Worm (Caenorhabditis elegans) whole organism, young adult: ENCODE measurements around the gene atf-6.

Experiments
- B0019.2 ChIP-seq: fragments of 200-800 bp; sonication (Bioruptor generic); conservative IDR thresholded peaks from 2 replicates; pipeline ENCODE4 v1.3.6; 2022; ENCODE audit warnings: missing genetic modification reagents, missing genetic modification characterization, missing compliant biosample characterization
- F33H1.4 ChIP-seq: fragments of 200-800 bp; sonication (Bioruptor generic); IDR thresholded peaks from 2 replicates; pipeline ENCODE4 v1.3.6; 2022; ENCODE audit warnings: missing genetic modification reagents, missing genetic modification characterization, missing compliant biosample characterization
- F37B4.10 ChIP-seq: fragments of 200-800 bp; sonication (Bioruptor generic); IDR thresholded peaks from 2 replicates; pipeline ENCODE4 v1.3.6; 2022; ENCODE audit warnings: missing genetic modification characterization, missing compliant biosample characterization
- F39B2.1 ChIP-seq: fragments of 200-800 bp; sonication (Bioruptor generic); IDR thresholded peaks from 2 replicates; pipeline ENCODE4 v1.3.6; 2022; ENCODE audit warnings: missing genetic modification reagents, missing genetic modification characterization, missing compliant biosample characterization
- F49E8.2 ChIP-seq: sonication (generic microtip); optimal IDR thresholded peaks from 3 replicates; lab custom pipeline; 2017; ENCODE audit warnings: missing genetic modification characterization, mild to moderate bottlenecking, missing compliant biosample characterization, antibody characterized with exemption, moderate library complexity; ENCODE audit not compliant: insufficient read depth
- K11D2.4 ChIP-seq: fragments of 200-800 bp; sonication (Bioruptor generic); IDR thresholded peaks from 2 replicates; pipeline ENCODE4 v1.3.6; 2022; ENCODE audit warnings: missing genetic modification reagents, missing genetic modification characterization, missing compliant biosample characterization
- T26A5.8 ChIP-seq: sonication (generic microtip); optimal IDR thresholded peaks from 2 replicates; lab custom pipeline; 2016; ENCODE audit warnings: missing genetic modification characterization, missing compliant biosample characterization
- Y53F4B.3 ChIP-seq: fragments of 200-800 bp; sonication (Bioruptor generic); IDR thresholded peaks from 2 replicates; pipeline ENCODE4 v1.3.6; 2022; ENCODE audit warnings: missing genetic modification reagents, missing genetic modification characterization, missing compliant biosample characterization
- Y56A3A.18 ChIP-seq: fragments of 200-800 bp; sonication (Bioruptor generic); IDR thresholded peaks from 2 replicates; pipeline ENCODE4 v1.3.6; 2022; ENCODE audit warnings: missing genetic modification reagents, missing genetic modification characterization, missing compliant biosample characterization
- Y79H2A.3 ChIP-seq: fragments of 200-800 bp; sonication (Bioruptor generic); conservative IDR thresholded peaks from 2 replicates; pipeline ENCODE4 v1.3.6; 2022; ENCODE audit warnings: missing genetic modification reagents, missing genetic modification characterization, missing compliant biosample characterization
- ama-1 ChIP-seq, 3 experiments: fragments of 150-350 bp in 1 of 3; sonication (generic microtip) in 2 of 3; optimal IDR thresholded peaks; 2 replicates each; lab custom pipeline; 2014 to 2018; ENCODE audit warnings: missing biosample characterization in 2 of 3, missing genetic modification characterization in 2 of 3, missing genetic modification reagents in 2 of 3
- aptf-2 ChIP-seq: fragments of 200-800 bp; sonication (Bioruptor generic); conservative IDR thresholded peaks from 2 replicates; pipeline ENCODE4 v1.3.6; 2022; ENCODE audit warnings: missing genetic modification reagents, missing genetic modification characterization, missing compliant biosample characterization
- aptf-3 ChIP-seq: fragments of 200-800 bp; sonication (Bioruptor generic); IDR thresholded peaks from 2 replicates; pipeline ENCODE4 v1.3.6; 2022; ENCODE audit warnings: missing genetic modification characterization, missing compliant biosample characterization
- bed-2 ChIP-seq: fragments of 200-800 bp; sonication (Bioruptor generic); IDR thresholded peaks from 2 replicates; pipeline ENCODE4 v1.3.6; 2022; ENCODE audit warnings: missing genetic modification reagents, missing genetic modification characterization, missing compliant biosample characterization
- cebp-1 ChIP-seq, 2 experiments: fragments of 200-800 bp in 1 of 2; sonication (Bioruptor generic) in 1 of 2; sonication (generic microtip) in 1 of 2; IDR thresholded peaks in 1 of 2; optimal IDR thresholded peaks in 1 of 2; 2 replicates each; pipeline versions ENCODE4 v1.3.6 to Lab custom; 2017 to 2022; ENCODE audit warnings: missing compliant biosample characterization in 2 of 2, missing genetic modification characterization in 2 of 2, mild to moderate bottlenecking in 1 of 2, missing genetic modification reagents in 1 of 2, moderate library complexity in 1 of 2
- cebp-2 ChIP-seq: fragments of 200-800 bp; sonication (Bioruptor generic); IDR thresholded peaks from 2 replicates; pipeline ENCODE4 v1.3.6; 2022; ENCODE audit warnings: missing genetic modification characterization, missing compliant biosample characterization
- ceh-27 ChIP-seq: fragments of 200-800 bp; sonication (Bioruptor generic); optimal IDR thresholded peaks from 2 replicates; lab custom pipeline; 2018; ENCODE audit warnings: mild to moderate bottlenecking, missing genetic modification characterization, moderate library complexity, missing compliant biosample characterization
- ceh-58 ChIP-seq: fragments of 200-800 bp; sonication (Bioruptor generic); IDR thresholded peaks from 2 replicates; pipeline ENCODE4 v1.3.6; 2022; ENCODE audit warnings: missing genetic modification characterization, missing compliant biosample characterization
- ceh-79 ChIP-seq: sonication (generic microtip); optimal IDR thresholded peaks from 2 replicates; lab custom pipeline; 2017; ENCODE audit warnings: mild to moderate bottlenecking, missing genetic modification characterization, missing compliant biosample characterization
- dox-1 ChIP-seq: fragments of 200-800 bp; sonication (Bioruptor generic); IDR thresholded peaks from 2 replicates; pipeline ENCODE4 v1.3.6; 2022; ENCODE audit warnings: missing genetic modification reagents, missing genetic modification characterization, missing compliant biosample characterization
- egl-44 ChIP-seq: fragments of 200-800 bp; sonication (Bioruptor generic); IDR thresholded peaks from 2 replicates; pipeline ENCODE4 v1.3.6; 2022; ENCODE audit warnings: missing genetic modification reagents, missing genetic modification characterization, missing compliant biosample characterization
- egrh-3 ChIP-seq: fragments of 200-800 bp; sonication (Bioruptor generic); IDR thresholded peaks from 2 replicates; pipeline ENCODE4 v1.3.6; 2022; ENCODE audit warnings: missing genetic modification reagents, missing genetic modification characterization, missing compliant biosample characterization
- fkh-3 ChIP-seq: sonication (generic microtip); optimal IDR thresholded peaks from 2 replicates; lab custom pipeline; 2016; ENCODE audit warnings: mild to moderate bottlenecking, missing genetic modification characterization, missing compliant biosample characterization
- gei-17 ChIP-seq: fragments of 200-800 bp; sonication (Bioruptor generic); optimal IDR thresholded peaks from 2 replicates; lab custom pipeline; 2018; ENCODE audit warnings: mild to moderate bottlenecking, missing genetic modification characterization, missing compliant biosample characterization
- hlh-12 ChIP-seq: sonication (generic microtip); optimal IDR thresholded peaks from 2 replicates; lab custom pipeline; 2016; ENCODE audit warnings: missing genetic modification characterization, missing compliant biosample characterization
- hmg-1.2 ChIP-seq: fragments of 200-800 bp; sonication (Bioruptor generic); IDR thresholded peaks from 2 replicates; pipeline ENCODE4 v1.3.6; 2022; ENCODE audit warnings: missing genetic modification reagents, missing genetic modification characterization, missing compliant biosample characterization
- hmg-20 ChIP-seq: fragments of 200-800 bp; sonication (Bioruptor generic); IDR thresholded peaks from 2 replicates; pipeline ENCODE4 v1.3.6; 2022; ENCODE audit warnings: missing genetic modification reagents, missing genetic modification characterization, missing compliant biosample characterization
- hsf-1 ChIP-seq: fragments of 200-800 bp; sonication (Bioruptor generic); IDR thresholded peaks from 2 replicates; pipeline ENCODE4 v1.3.6; 2022; ENCODE audit warnings: missing genetic modification reagents, missing genetic modification characterization, missing compliant biosample characterization
- let-526 ChIP-seq: fragments of 200-800 bp; sonication (Bioruptor generic); IDR thresholded peaks from 2 replicates; pipeline ENCODE4 v1.3.6; 2022; ENCODE audit warnings: missing genetic modification reagents, missing genetic modification characterization, missing compliant biosample characterization
- lin-40 ChIP-seq: sonication (generic microtip); optimal IDR thresholded peaks from 2 replicates; lab custom pipeline; 2016; ENCODE audit warnings: missing genetic modification characterization, mild to moderate bottlenecking, missing compliant biosample characterization, missing genotype, missing genetic modification reagents
- lsl-1 ChIP-seq: fragments of 200-800 bp; sonication (Bioruptor generic); optimal IDR thresholded peaks from 2 replicates; lab custom pipeline; 2018; ENCODE audit warnings: mild to moderate bottlenecking, missing genetic modification characterization, moderate library complexity, missing compliant biosample characterization
- madf-3 ChIP-seq: fragments of 200-800 bp; sonication (Bioruptor generic); IDR thresholded peaks from 2 replicates; pipeline ENCODE4 v1.3.6; 2022; ENCODE audit warnings: missing genetic modification reagents, missing genetic modification characterization, missing compliant biosample characterization
- nfya-1 ChIP-seq: sonication (generic microtip); optimal IDR thresholded peaks from 2 replicates; lab custom pipeline; 2017; ENCODE audit warnings: antibody characterized with exemption, missing compliant biosample characterization, missing genetic modification characterization, borderline replicate concordance; ENCODE audit not compliant: insufficient read depth
- nfya-2 ChIP-seq: fragments of 200-800 bp; sonication (Bioruptor generic); IDR thresholded peaks from 2 replicates; pipeline ENCODE4 v1.3.6; 2022; ENCODE audit warnings: missing genetic modification reagents, missing genetic modification characterization, missing compliant biosample characterization
- nfyb-1 ChIP-seq: fragments of 200-800 bp; sonication (Bioruptor generic); IDR thresholded peaks from 2 replicates; pipeline ENCODE4 v1.3.6; 2022; ENCODE audit warnings: missing genetic modification reagents, missing genetic modification characterization, missing compliant biosample characterization
- nhr-80 ChIP-seq: sonication (generic microtip); optimal IDR thresholded peaks from 2 replicates; lab custom pipeline; 2016; ENCODE audit warnings: missing genetic modification characterization, missing compliant biosample characterization
- nhr-90 ChIP-seq: sonication (generic microtip); optimal IDR thresholded peaks from 2 replicates; lab custom pipeline; 2016; ENCODE audit warnings: missing genotype, mild to moderate bottlenecking, missing genetic modification characterization, missing compliant biosample characterization
- repo-1 ChIP-seq: sonication (generic microtip); optimal IDR thresholded peaks from 2 replicates; lab custom pipeline; 2017; ENCODE audit warnings: mild to moderate bottlenecking, missing genetic modification characterization, missing compliant biosample characterization
- rpc-1 ChIP-seq, 2 experiments: fragments of 150-350 bp in 1 of 2; sonication (generic microtip) in 1 of 2; optimal IDR thresholded peaks; 2 replicates each; lab custom pipeline; 2014 to 2018; ENCODE audit warnings: missing biosample characterization in 1 of 2, missing genetic modification characterization in 1 of 2, missing genetic modification reagents in 1 of 2, missing genotype in 1 of 2
- snpc-4 ChIP-seq, 5 experiments: fragments of 150-350 bp in 1 of 5; sonication (generic microtip) in 4 of 5; optimal IDR thresholded peaks; 2 replicates each; lab custom pipeline; 2014 to 2018; ENCODE audit warnings: missing genetic modification characterization in 5 of 5, missing biosample characterization in 3 of 5, antibody characterized with exemption in 2 of 5, mild to moderate bottlenecking in 2 of 5, missing compliant biosample characterization in 2 of 5, missing genotype in 2 of 5, moderate library complexity in 2 of 5, missing genetic modification reagents in 1 of 5
- unc-62 ChIP-seq: fragments of 150-350 bp; optimal IDR thresholded peaks from 2 replicates; lab custom pipeline; 2014; ENCODE audit warnings: missing biosample characterization, missing genetic modification reagents, missing genetic modification characterization
- zfh-2 ChIP-seq: fragments of 200-800 bp; sonication (Bioruptor generic); conservative IDR thresholded peaks from 2 replicates; pipeline ENCODE4 v1.3.6; 2022; ENCODE audit warnings: missing genetic modification reagents, missing genetic modification characterization, missing compliant biosample characterization
- ztf-6 ChIP-seq: fragments of 200-800 bp; sonication (Bioruptor generic); IDR thresholded peaks from 2 replicates; pipeline ENCODE4 v1.3.6; 2022; ENCODE audit warnings: missing genetic modification reagents, missing genetic modification characterization, missing compliant biosample characterization

atf-6 gene

DNA sequence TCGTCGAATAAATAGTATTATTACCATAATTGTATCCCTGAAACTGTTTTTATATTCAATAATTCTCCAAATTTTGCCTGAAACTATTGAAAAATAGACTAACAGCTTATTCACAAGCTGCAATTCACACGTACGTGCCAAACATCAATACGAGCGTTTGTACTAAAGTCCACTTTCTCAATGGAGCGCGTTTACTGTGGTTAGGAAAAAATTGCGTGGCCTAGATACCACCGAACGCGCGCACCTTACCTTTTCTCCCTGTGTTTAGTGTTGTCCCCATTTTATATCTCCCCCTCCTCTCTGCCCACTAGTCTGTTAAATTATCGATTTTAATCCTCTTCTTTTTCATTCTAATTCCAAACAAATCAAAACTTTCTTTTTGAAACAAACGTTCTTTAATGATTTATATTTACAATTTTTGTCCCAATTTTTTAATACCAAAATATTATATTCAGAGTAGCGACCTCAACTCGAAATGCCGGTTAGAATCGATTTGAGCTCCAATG is 26.4 kb upstream of the atf-6 start, which contains the start of the genes T18D3.9 and T18D3.1 (continued):
- TF ChIP-seq cebp-1 (GFP tag; IDR thresholded peaks at IDR 0.05; lab: Robert Waterston, UW) (no peak), cebp-1 (tag; optimal IDR thresholded peaks at IDR 0.05; lab: Kevin White, UChicago) (peak; percentile 28), hsf-1 (GFP tag; lab: Robert Waterston, UW) (no peak), ceh-79 (tag; lab: Kevin White, UChicago) (no peak), dox-1 (GFP tag; lab: Robert Waterston, UW) (0 out of 2 replicates have a peak, but pooled peaks have one; percentile 14), egl-44 (GFP tag; lab: Robert Waterston, UW) (no peak), lsl-1 (GFP tag; lab: Kevin White, UChicago) (no peak), egrh-3 (no peak), bed-2 (GFP tag; lab: Robert Waterston, UW) (no peak), F39B2.1 (GFP tag; lab: Robert Waterston, UW) (no peak), nfya-2 (GFP tag; lab: Robert Waterston, UW) (no peak), hmg-20 (GFP tag; lab: Robert Waterston, UW) (no peak), hmg-1.2 (GFP tag; lab: Robert Waterston, UW) (peak; percentile 31; the same call in 1 of the 2 replicates)

DNA sequence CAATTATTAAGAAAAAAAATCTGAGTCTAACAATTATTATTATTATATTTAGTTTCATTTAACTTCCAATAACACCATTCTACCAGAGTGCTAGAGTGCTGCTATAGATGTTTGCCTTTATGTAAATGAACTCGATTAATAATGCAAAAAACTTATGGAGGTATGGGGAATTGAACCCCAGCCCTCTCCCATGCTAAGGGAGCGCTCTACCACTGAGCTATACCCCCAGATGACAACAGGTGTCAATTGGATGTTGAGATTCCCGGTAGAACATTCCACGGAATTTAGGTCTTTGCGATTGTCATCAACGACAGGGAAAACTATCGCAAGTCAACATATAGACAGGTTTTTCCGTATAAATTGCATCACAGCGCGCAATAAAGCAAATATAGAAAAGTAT is 22.7 kb upstream of the atf-6 start:
- TF ChIP-seq F33H1.4, result no peak
- TF ChIP-seq hmg-20 (GFP tag; lab: Robert Waterston, UW), result 0 out of 2 replicates have a peak, but pooled peaks have one; percentile 39
- TF ChIP-seq nhr-80 (tag; lab: Kevin White, UChicago), result peak; percentile 30
- TF ChIP-seq madf-3 (GFP tag; lab: Robert Waterston, UW), result no peak
- no peak for TF ChIP-seq F37B4.10 (GFP tag; lab: Robert Waterston, UW)
- peak; percentile 97 for TF ChIP-seq egl-44 (GFP tag; lab: Robert Waterston, UW)
- no peak for TF ChIP-seq nfya-1 (tag; lab: Kevin White, UChicago)
- 0 out of 2 replicates have a peak, but pooled peaks have one; percentile 73 for TF ChIP-seq ceh-58 (GFP tag; lab: Robert Waterston, UW)
- TF ChIP-seq ceh-27 (GFP tag; lab: Kevin White, UChicago), result peak; percentile 70
- TF ChIP-seq B0019.2, result 0 out of 2 replicates have a peak, but pooled peaks have one; percentile 3
- TF ChIP-seq T26A5.8 (tag; lab: Kevin White, UChicago), result peak; percentile 26
- peak; percentile 82 for TF ChIP-seq nfyb-1 (GFP tag; lab: Robert Waterston, UW)
- 0 out of 2 replicates have a peak, but pooled peaks have one; percentile 37 for TF ChIP-seq K11D2.4 (GFP tag; lab: Robert Waterston, UW)
- TF ChIP-seq rpc-1 (optimal IDR thresholded peaks at IDR 0.05; lab: Kevin White, UChicago), result peak; percentile 90
- peak; percentile 95 for TF ChIP-seq rpc-1 (tag; optimal IDR thresholded peaks at IDR 0.05; lab: Kevin White, UChicago)
- peak; percentile 65 for TF ChIP-seq snpc-4 (GFP tag; optimal IDR thresholded peaks at IDR 0.05; lab: Kevin White, UChicago)
- TF ChIP-seq snpc-4 (tag; optimal IDR thresholded peaks at IDR 0.05; lab: Kevin White, UChicago), result peak in 2 of 4 experiments; percentile 58 to 62
- no peak for TF ChIP-seq lin-40 (tag; lab: Kevin White, UChicago)
- no peak for TF ChIP-seq unc-62
- no peak for TF ChIP-seq aptf-2
- no peak for TF ChIP-seq ztf-6 (GFP tag; lab: Robert Waterston, UW)
- TF ChIP-seq hlh-12 (tag; lab: Kevin White, UChicago), result peak; percentile 74
- peak; percentile 13 for TF ChIP-seq lsl-1 (GFP tag; lab: Kevin White, UChicago)
- no peak for TF ChIP-seq ama-1 (optimal IDR thresholded peaks at IDR 0.05; lab: Kevin White, UChicago)
- TF ChIP-seq ama-1 (GFP tag; optimal IDR thresholded peaks at IDR 0.05; lab: Kevin White, UChicago), result peak in 1 of 2 experiments; percentile 29
- peak; percentile 83 for TF ChIP-seq fkh-3 (tag; lab: Kevin White, UChicago)
- no peak for TF ChIP-seq let-526
- no peak for TF ChIP-seq zfh-2 (GFP tag; lab: Robert Waterston, UW)
- no peak for TF ChIP-seq Y53F4B.3 (GFP tag; lab: Robert Waterston, UW)
- 0 out of 2 replicates have a peak, but pooled peaks have one; percentile 37 for TF ChIP-seq Y79H2A.3 (GFP tag; lab: Robert Waterston, UW)
- TF ChIP-seq Y56A3A.18 (GFP tag; lab: Robert Waterston, UW), result peak; percentile 84; the same call in 1 of the 2 replicates
- TF ChIP-seq F39B2.1 (GFP tag; lab: Robert Waterston, UW), result no peak
- TF ChIP-seq aptf-3 (GFP tag; lab: Robert Waterston, UW), result peak; percentile 81; the same call in 1 of the 2 replicates
- peak; percentile 85 for TF ChIP-seq nhr-90
- TF ChIP-seq repo-1 (tag; lab: Kevin White, UChicago), result peak; percentile 76
- peak; percentile 38 for TF ChIP-seq gei-17 (GFP tag; lab: Kevin White, UChicago)
- peak; percentile 71; the same call in 1 of the 2 replicates for TF ChIP-seq cebp-2 (GFP tag; lab: Robert Waterston, UW)
- TF ChIP-seq F49E8.2 (tag; lab: Kevin White, UChicago), result peak; percentile 20
